Fruit fly (Drosophila melanogaster) whole organism, embryonic: ENCODE measurements around the gene CG11920.

Experiments used
- ATbp ChIP-seq: fragments of 200-800 bp; sonication (Bioruptor generic); optimal IDR thresholded peaks from 2 replicates; lab custom pipeline; 2017; ENCODE audit warnings: missing biosample characterization, mild to moderate bottlenecking, missing genetic modification characterization, missing genetic modification reagents
- Ada2b ChIP-seq: fragments of 200-800 bp; sonication (Bioruptor generic); IDR thresholded peaks from 2 replicates; pipeline ENCODE4 v1.3.6; 2022; ENCODE audit warnings: missing biosample characterization, missing genetic modification characterization
- Bdp1 ChIP-seq: fragments of 200-800 bp; sonication (Bioruptor generic); optimal IDR thresholded peaks from 3 replicates; lab custom pipeline; 2016; ENCODE audit warnings: missing biosample characterization, missing genetic modification characterization
- Bgb ChIP-seq: fragments of 200-800 bp; sonication (Bioruptor generic); IDR thresholded peaks from 2 replicates; pipeline ENCODE4 v1.3.6; 2022; ENCODE audit warnings: missing biosample characterization, missing genetic modification characterization; ENCODE audit not compliant: partially characterized antibody
- CG11456 ChIP-seq: fragments of 200-800 bp; sonication (Bioruptor generic); IDR thresholded peaks from 3 replicates; pipeline ENCODE4 v1.3.6; 2022; ENCODE audit warnings: missing biosample characterization, missing genetic modification characterization
- CG13775 ChIP-seq: fragments of 200-800 bp; sonication (Bioruptor generic); optimal IDR thresholded peaks from 3 replicates; lab custom pipeline; 2017; ENCODE audit warnings: missing biosample characterization, mild to moderate bottlenecking, missing genetic modification characterization
- CG17328 ChIP-seq: fragments of 200-800 bp; sonication (Bioruptor generic); IDR thresholded peaks from 2 replicates; pipeline ENCODE4 v1.3.6; 2022; ENCODE audit warnings: missing biosample characterization, missing genetic modification characterization
- CG17802 ChIP-seq: fragments of 200-800 bp; sonication (Bioruptor generic); optimal IDR thresholded peaks from 2 replicates; lab custom pipeline; 2018; ENCODE audit warnings: missing biosample characterization, mild to moderate bottlenecking, missing genetic modification characterization, moderate library complexity
- CG18619 ChIP-seq: fragments of 200-800 bp; sonication (Bioruptor generic); optimal IDR thresholded peaks from 3 replicates; lab custom pipeline; 2017; ENCODE audit warnings: missing biosample characterization, mild to moderate bottlenecking, missing genetic modification characterization
- CG2120 ChIP-seq: fragments of 200-800 bp; sonication (Bioruptor generic); optimal IDR thresholded peaks from 3 replicates; lab custom pipeline; 2016; ENCODE audit warnings: missing biosample characterization, missing genetic modification characterization
- CG2889 ChIP-seq: fragments of 200-800 bp; sonication (Bioruptor generic); IDR thresholded peaks from 3 replicates; pipeline ENCODE4 v1.3.6; 2022; ENCODE audit warnings: missing biosample characterization, missing genetic modification characterization
- CG31441 ChIP-seq: fragments of 200-800 bp; sonication (Bioruptor generic); IDR thresholded peaks from 2 replicates; pipeline ENCODE4 v1.3.6; 2022; ENCODE audit warnings: missing biosample characterization, missing genetic modification characterization
- CG3995 ChIP-seq: fragments of 200-800 bp; sonication (Bioruptor generic); optimal IDR thresholded peaks from 3 replicates; lab custom pipeline; 2016; ENCODE audit warnings: missing biosample characterization, missing genetic modification characterization
- CG43689 ChIP-seq: fragments of 200-800 bp; sonication (Bioruptor generic); IDR thresholded peaks from 2 replicates; pipeline ENCODE4 v1.3.6; 2022; ENCODE audit warnings: missing biosample characterization, missing genetic modification characterization
- CG5180 ChIP-seq: fragments of 200-800 bp; sonication (Bioruptor generic); optimal IDR thresholded peaks from 3 replicates; lab custom pipeline; 2017; ENCODE audit warnings: missing biosample characterization, missing genetic modification characterization, mild to moderate bottlenecking, moderate library complexity, missing genetic modification reagents
- CG7357 ChIP-seq: fragments of 200-800 bp; sonication (Bioruptor generic); IDR thresholded peaks from 3 replicates; pipeline ENCODE4 v1.3.6; 2022; ENCODE audit warnings: missing biosample characterization, missing genetic modification characterization
- CG7839 ChIP-seq: fragments of 200-800 bp; sonication (Bioruptor generic); optimal IDR thresholded peaks from 3 replicates; lab custom pipeline; 2018; ENCODE audit warnings: missing biosample characterization, mild to moderate bottlenecking, missing genetic modification characterization, moderate library complexity
- Dbx ChIP-seq: fragments of 200-800 bp; sonication (Bioruptor generic); IDR thresholded peaks from 3 replicates; pipeline ENCODE4 v1.3.6; 2022; ENCODE audit warnings: missing biosample characterization, missing genetic modification characterization
- Dfd ChIP-seq, 2 experiments: fragments of >200 bp; optimal IDR thresholded peaks; 2 replicates each; lab custom pipeline; 2017; ENCODE audit warnings: missing biosample characterization in 2 of 2, missing genetic modification characterization in 2 of 2
- Dp ChIP-seq: fragments of 200-800 bp; sonication (Bioruptor generic); optimal IDR thresholded peaks from 2 replicates; lab custom pipeline; 2018; ENCODE audit warnings: missing biosample characterization, mild to moderate bottlenecking, missing genetic modification characterization, moderate library complexity
- E2f1 ChIP-seq: fragments of 200-800 bp; sonication (Bioruptor generic); IDR thresholded peaks from 2 replicates; pipeline ENCODE4 v1.3.6; 2022; ENCODE audit warnings: missing biosample characterization, missing genetic modification characterization
- Eip74EF ChIP-seq, 2 experiments: fragments of 200-800 bp in 1 of 2; fragments of >200 bp in 1 of 2; sonication (Bioruptor generic) in 1 of 2; optimal IDR thresholded peaks; 2 replicates each; lab custom pipeline; 2017 to 2019; ENCODE audit warnings: missing biosample characterization in 2 of 2, missing genetic modification characterization in 2 of 2, mild to moderate bottlenecking in 1 of 2, moderate library complexity in 1 of 2
- HLHmδ ChIP-seq: fragments of 200-800 bp; sonication (Bioruptor generic); optimal IDR thresholded peaks from 2 replicates; lab custom pipeline; 2018; ENCODE audit warnings: missing biosample characterization, mild to moderate bottlenecking, missing genetic modification characterization, moderate library complexity
- Lim3 ChIP-seq: fragments of 200-800 bp; sonication (Bioruptor generic); IDR thresholded peaks from 2 replicates; pipeline ENCODE4 v1.3.6; 2022; ENCODE audit warnings: missing biosample characterization, missing genetic modification characterization
- Myb ChIP-seq: fragments of 200-800 bp; sonication (Bioruptor generic); optimal IDR thresholded peaks from 2 replicates; lab custom pipeline; 2016; ENCODE audit warnings: missing biosample characterization, missing genetic modification characterization
- PHDP ChIP-seq: fragments of 200-800 bp; sonication (Bioruptor generic); optimal IDR thresholded peaks from 3 replicates; lab custom pipeline; 2018; ENCODE audit warnings: missing biosample characterization, mild to moderate bottlenecking, missing genetic modification characterization, moderate library complexity
- Ptx1 ChIP-seq: fragments of 200-800 bp; sonication (Bioruptor generic); IDR thresholded peaks from 2 replicates; pipeline ENCODE4 v1.3.6; 2022; ENCODE audit warnings: missing biosample characterization, missing genetic modification characterization
- Rfx ChIP-seq: fragments of 200-800 bp; sonication (Bioruptor generic); IDR thresholded peaks from 2 replicates; pipeline ENCODE4 v1.3.6; 2022; ENCODE audit warnings: missing biosample characterization, missing genetic modification characterization
- TFAM ChIP-seq: fragments of 200-800 bp; sonication (Bioruptor generic); optimal IDR thresholded peaks from 2 replicates; lab custom pipeline; 2017; ENCODE audit warnings: missing biosample characterization, missing genetic modification characterization, inconsistent platforms
- Vsx1 ChIP-seq: fragments of 200-800 bp; sonication (Bioruptor generic); optimal IDR thresholded peaks from 2 replicates; lab custom pipeline; 2017; ENCODE audit warnings: missing biosample characterization, mild to moderate bottlenecking, missing genetic modification characterization, missing genetic modification reagents
- amos ChIP-seq: fragments of 200-800 bp; sonication (Bioruptor generic); IDR thresholded peaks from 2 replicates; pipeline ENCODE4 v1.3.6; 2022; ENCODE audit warnings: missing biosample characterization, missing genetic modification characterization; ENCODE audit not compliant: partially characterized antibody
- aop ChIP-seq: fragments of 200-800 bp; sonication (Bioruptor generic); IDR thresholded peaks from 2 replicates; pipeline ENCODE4 v1.3.6; 2022; ENCODE audit warnings: missing biosample characterization, missing genetic modification characterization
- ap ChIP-seq: fragments of 200-800 bp; sonication (Bioruptor generic); IDR thresholded peaks from 2 replicates; pipeline ENCODE4 v1.3.6; 2022; ENCODE audit warnings: missing biosample characterization, missing genetic modification characterization
- cg ChIP-seq: fragments of 200-800 bp; sonication (Bioruptor generic); optimal IDR thresholded peaks from 3 replicates; lab custom pipeline; 2019; ENCODE audit warnings: missing biosample characterization, mild to moderate bottlenecking, missing genetic modification characterization, moderate library complexity
- chn ChIP-seq: fragments of 200-800 bp; sonication (Bioruptor generic); optimal IDR thresholded peaks from 2 replicates; lab custom pipeline; 2016; ENCODE audit warnings: missing biosample characterization, missing genetic modification characterization
- da ChIP-seq: fragments of 200-800 bp; sonication (Bioruptor generic); optimal IDR thresholded peaks from 2 replicates; lab custom pipeline; 2016; ENCODE audit warnings: missing biosample characterization, missing genetic modification characterization
- danr ChIP-seq: fragments of 200-800 bp; sonication (Bioruptor generic); IDR thresholded peaks from 2 replicates; pipeline ENCODE4 v1.3.6; 2022; ENCODE audit warnings: missing biosample characterization, missing genetic modification characterization
- dati ChIP-seq: fragments of 200-800 bp; sonication (Bioruptor generic); IDR thresholded peaks from 2 replicates; pipeline ENCODE4 v1.3.6; 2022; ENCODE audit warnings: missing biosample characterization, missing genetic modification characterization
- emc ChIP-seq: fragments of 200-800 bp; sonication (Bioruptor generic); optimal IDR thresholded peaks from 2 replicates; lab custom pipeline; 2016; ENCODE audit warnings: missing biosample characterization, missing genetic modification characterization
- gcm ChIP-seq: fragments of 200-800 bp; sonication (Bioruptor generic); optimal IDR thresholded peaks from 2 replicates; lab custom pipeline; 2019; ENCODE audit warnings: missing biosample characterization, mild to moderate bottlenecking, missing genetic modification characterization, moderate library complexity
- knrl ChIP-seq: fragments of 200-800 bp; sonication (Bioruptor generic); IDR thresholded peaks from 3 replicates; pipeline ENCODE4 v1.3.6; 2022; ENCODE audit warnings: missing biosample characterization, missing genetic modification characterization; ENCODE audit not compliant: partially characterized antibody
- lilli ChIP-seq: fragments of 200-800 bp; sonication (Bioruptor generic); optimal IDR thresholded peaks from 3 replicates; lab custom pipeline; 2016; ENCODE audit warnings: missing biosample characterization, missing genetic modification characterization
- peb ChIP-seq: fragments of 200-800 bp; sonication (Bioruptor generic); IDR thresholded peaks from 2 replicates; pipeline ENCODE4 v1.3.6; 2022; ENCODE audit warnings: missing biosample characterization, missing genetic modification characterization
- ranshi ChIP-seq: fragments of 200-800 bp; sonication (Bioruptor generic); IDR thresholded peaks from 2 replicates; pipeline ENCODE4 v1.3.6; 2022; ENCODE audit warnings: missing biosample characterization, missing genetic modification characterization
- sens ChIP-seq: fragments of 200-800 bp; sonication (Bioruptor generic); peaks from one replicate; lab custom pipeline; 2016; ENCODE audit warnings: missing biosample characterization, missing genetic modification characterization
- so ChIP-seq: fragments of 200-800 bp; sonication (Bioruptor generic); IDR thresholded peaks from 3 replicates; pipeline ENCODE4 v1.3.6; 2022; ENCODE audit warnings: missing biosample characterization, missing genetic modification characterization
- ssp ChIP-seq: fragments of 200-800 bp; sonication (Bioruptor generic); IDR thresholded peaks from 2 replicates; pipeline ENCODE4 v1.3.6; 2022; ENCODE audit warnings: missing biosample characterization, missing genetic modification characterization
- tap ChIP-seq: fragments of 200-800 bp; optimal IDR thresholded peaks from 3 replicates; lab custom pipeline; 2019; ENCODE audit warnings: missing biosample characterization, mild to moderate bottlenecking, missing genetic modification characterization, moderate library complexity
- usp ChIP-seq: fragments of >200 bp; optimal IDR thresholded peaks from 2 replicates; lab custom pipeline; 2017; ENCODE audit warnings: missing biosample characterization, missing genetic modification characterization
- vvl ChIP-seq: fragments of 200-800 bp; sonication (Bioruptor generic); IDR thresholded peaks from 2 replicates; pipeline ENCODE4 v1.3.6; 2022; ENCODE audit warnings: missing biosample characterization, missing genetic modification characterization
- zen ChIP-seq: fragments of 200-800 bp; sonication (Bioruptor generic); optimal IDR thresholded peaks from 3 replicates; lab custom pipeline; 2018; ENCODE audit warnings: missing biosample characterization, mild to moderate bottlenecking, missing genetic modification characterization, moderate library complexity

Gene CG11920

DNA sequence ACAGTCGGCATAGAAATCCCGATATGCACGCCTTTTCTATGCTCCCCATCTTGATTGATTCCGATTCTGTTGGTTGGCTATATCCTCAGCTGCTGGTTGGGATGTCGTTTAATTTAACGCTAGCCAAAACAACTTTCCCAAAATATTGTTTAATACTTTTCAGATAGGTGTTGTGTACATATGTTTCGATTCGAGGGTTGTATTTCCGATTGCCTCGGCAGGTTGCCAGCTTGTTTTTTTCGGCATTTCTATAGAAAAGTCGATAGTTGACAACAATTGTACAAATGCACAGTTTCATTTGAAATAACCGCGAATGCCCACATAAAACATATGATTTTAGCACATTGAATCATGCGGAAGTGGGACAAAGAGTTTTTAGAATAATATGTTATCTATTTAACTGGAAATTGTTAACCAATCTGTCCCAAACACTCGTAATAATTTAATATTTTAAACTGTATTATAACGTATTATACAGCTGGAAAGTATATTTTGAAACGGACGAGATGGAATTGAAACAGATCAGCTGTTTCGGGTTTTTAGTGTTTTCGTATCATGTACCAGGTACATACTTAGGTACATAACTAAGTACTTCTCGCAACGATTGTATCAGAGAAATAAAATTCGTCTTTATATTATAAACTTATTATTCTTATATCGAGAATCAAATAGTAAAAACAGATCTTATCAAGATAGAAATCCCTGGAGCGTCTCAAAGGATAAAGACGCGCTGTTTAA, 20.1 kb upstream of the CG11920 start, which contains the start of gene CG31109 (continued):
- no peak for TF ChIP-seq CG18619 (GFP tag; lab: Kevin White, UChicago)
- no peak for TF ChIP-seq so (GFP tag; lab: Robert Waterston, UW)
- TF ChIP-seq Lim3 (GFP tag; lab: Robert Waterston, UW): no peak
- TF ChIP-seq peb (GFP tag; lab: Robert Waterston, UW): no peak
- TF ChIP-seq CG2889: no peak
- TF ChIP-seq Dp (GFP tag; lab: Kevin White, UChicago): peak; percentile 73
- TF ChIP-seq CG17328 (GFP tag; lab: Robert Waterston, UW): no peak
- no peak for TF ChIP-seq CG17802 (tag; lab: Kevin White, UChicago)
- 0 out of 3 replicates have a peak, but pooled peaks have one; percentile 42 for TF ChIP-seq Dbx (GFP tag; lab: Robert Waterston, UW)
- TF ChIP-seq chn (GFP tag; lab: Kevin White, UChicago): no peak
- TF ChIP-seq Rfx (GFP tag; lab: Robert Waterston, UW): peak; percentile 51
- no peak for TF ChIP-seq CG43689 (GFP tag; lab: Robert Waterston, UW)
- TF ChIP-seq dati (GFP tag; lab: Robert Waterston, UW): no peak
- no peak for TF ChIP-seq E2f1 (GFP tag; lab: Robert Waterston, UW)
- no peak for TF ChIP-seq CG3995
- TF ChIP-seq aop: no peak
- TF ChIP-seq CG13775 (GFP tag; lab: Kevin White, UChicago): peak; percentile 17
- no peak for TF ChIP-seq emc (GFP tag; lab: Kevin White, UChicago)
- no peak for TF ChIP-seq HLHmδ (GFP tag; lab: Kevin White, UChicago)
- peak; percentile 86 for TF ChIP-seq sens (GFP tag; lab: Kevin White, UChicago)
- no peak for TF ChIP-seq CG11456
- peak; percentile 59 for TF ChIP-seq Bgb (GFP tag; lab: Robert Waterston, UW)
- TF ChIP-seq ranshi (GFP tag; lab: Robert Waterston, UW): no peak
- peak; percentile 86 for TF ChIP-seq Myb
- TF ChIP-seq CG7357 (GFP tag; lab: Robert Waterston, UW): no peak
- no peak for TF ChIP-seq Bdp1 (GFP tag; lab: Kevin White, UChicago)
- TF ChIP-seq Eip74EF (GFP tag; optimal IDR thresholded peaks at IDR 0.05; lab: Kevin White, UChicago): no peak
- TF ChIP-seq ssp (GFP tag; lab: Robert Waterston, UW): no peak
- no peak; the same call in 1 of the 2 replicates for TF ChIP-seq CG31441 (GFP tag; lab: Robert Waterston, UW)
- TF ChIP-seq tap (tag; lab: Kevin White, UChicago): no peak
- TF ChIP-seq amos: peak; percentile 63; the same call in 1 of the 2 replicates
- TF ChIP-seq CG7839 (tag; lab: Kevin White, UChicago): no peak
- TF ChIP-seq cg (GFP tag; lab: Kevin White, UChicago): no peak
- peak; percentile 1 for TF ChIP-seq PHDP (tag; lab: Kevin White, UChicago)
- no peak for TF ChIP-seq Dfd (GFP tag; optimal IDR thresholded peaks at IDR 0.05; lab: Kevin White, UChicago)
- TF ChIP-seq da (GFP tag; lab: Kevin White, UChicago): no peak
- no peak for TF ChIP-seq vvl
- no peak for TF ChIP-seq Ptx1
- TF ChIP-seq Ada2b: no peak
- no peak for TF ChIP-seq gcm (GFP tag; lab: Kevin White, UChicago)
- peak; percentile 60 for TF ChIP-seq lilli (GFP tag; lab: Kevin White, UChicago)
- no peak for TF ChIP-seq knrl (GFP tag; lab: Robert Waterston, UW)
- peak; percentile 64 for TF ChIP-seq CG2120 (GFP tag; lab: Kevin White, UChicago)
- TF ChIP-seq ap (GFP tag; lab: Robert Waterston, UW): no peak
- TF ChIP-seq zen (tag; lab: Kevin White, UChicago): no peak
- no peak for TF ChIP-seq ATbp (GFP tag; lab: Kevin White, UChicago)
- TF ChIP-seq Vsx1: no peak
- TF ChIP-seq CG5180: no peak
- no peak for TF ChIP-seq TFAM
- no peak for TF ChIP-seq usp (GFP tag; lab: Kevin White, UChicago)
- no peak for TF ChIP-seq danr
